Worm (Caenorhabditis elegans) whole organism, L2 larva: Measurements from ENCODE around the gene idpb-4.

Experiments used
- unc-62 ChIP-seq: fragments of 150-350 bp; optimal IDR thresholded peaks from 2 replicates; lab custom pipeline; 2014; ENCODE audit warnings: missing biosample characterization, missing genetic modification reagents, missing genetic modification characterization
- ztf-11 ChIP-seq: sonication (generic microtip); optimal IDR thresholded peaks from 2 replicates; lab custom pipeline; 2017; ENCODE audit warnings: missing biosample characterization, missing genetic modification characterization

DNA sequence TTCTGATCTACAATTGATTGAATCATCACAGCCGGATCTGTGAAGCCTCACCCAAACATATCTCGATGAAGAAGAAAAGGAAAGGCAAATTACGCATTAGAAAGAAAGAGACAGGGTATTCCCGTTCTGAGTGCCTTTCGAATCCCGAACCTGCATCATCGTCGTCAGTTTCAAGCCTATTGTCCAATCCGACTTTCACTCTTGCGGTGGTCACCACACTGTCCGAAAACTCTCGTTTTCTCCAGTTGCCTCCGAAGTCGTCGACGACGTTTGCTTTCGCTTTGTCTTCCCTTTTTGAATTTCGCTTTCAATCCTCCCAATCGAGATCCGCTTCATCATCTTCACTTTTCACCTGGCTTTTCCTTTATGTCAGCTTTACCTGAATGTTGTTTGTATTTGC is 11.7 kb upstream of the idpb-4 start:
- TF ChIP-seq unc-62 = no peak
- no peak for TF ChIP-seq ztf-11 (tag; lab: Kevin White, UChicago)
